Worm (Caenorhabditis elegans): Measurements from ENCODE around the gene Y53F4B.23.

ce11 chrII:15111352-15111751 is 13.0 kb upstream of the Y53F4B.23 start:
- TF ChIP-seq pha-4 (GFP tag; IDR thresholded peaks at IDR 0.05) (no peak), pha-4 (tag; optimal IDR thresholded peaks at IDR 0.05) (no peak), nhr-11 (tag; optimal IDR thresholded peaks at IDR 0.05) (peak; percentile 11), R02D3.7 (tag; optimal IDR thresholded peaks at IDR 0.05) (no peak), F10B5.3 (tag; optimal IDR thresholded peaks at IDR 0.05) (no peak), aly-2 (tag; optimal IDR thresholded peaks at IDR 0.05) (no peak), nhr-77 (tag; optimal IDR thresholded peaks at IDR 0.05) (peak; percentile 97), ceh-20 (GFP tag; IDR thresholded peaks at IDR 0.05) (no peak), snpc-1.2 (GFP tag; IDR thresholded peaks at IDR 0.05) (no peak), ztf-11 (tag; optimal IDR thresholded peaks at IDR 0.05) (no peak), nhr-6 (tag; optimal IDR thresholded peaks at IDR 0.05) (no peak), lin-15B (tag; optimal IDR thresholded peaks at IDR 0.05) (no peak), fkh-10 (GFP tag; optimal IDR thresholded peaks at IDR 0.05) (no peak), tra-1 (GFP tag; IDR thresholded peaks at IDR 0.05) (no peak), lin-38 (GFP tag; IDR thresholded peaks at IDR 0.05) (no peak)
